Worm (Caenorhabditis elegans) whole organism, late embryonic: ENCODE results near the gene pat-4.

Experiments used
- C38D4.7 ChIP-seq: fragments of 200-800 bp; sonication (Bioruptor generic); optimal IDR thresholded peaks from 2 replicates; lab custom pipeline; 2018; ENCODE audit warnings: mild to moderate bottlenecking, missing genetic modification characterization, moderate library complexity, missing compliant biosample characterization
- ceh-30 ChIP-seq: fragments of 150-350 bp; optimal IDR thresholded peaks from 2 replicates; lab custom pipeline; 2014; ENCODE audit warnings: missing biosample characterization, missing genetic modification characterization
- gmeb-2 ChIP-seq: sonication (generic microtip); optimal IDR thresholded peaks from 2 replicates; lab custom pipeline; 2016; ENCODE audit warnings: missing genetic modification characterization, inconsistent platforms, missing compliant biosample characterization
- pag-3 ChIP-seq: sonication (generic microtip); optimal IDR thresholded peaks from 2 replicates; lab custom pipeline; 2016; ENCODE audit warnings: missing compliant biosample characterization, missing genetic modification characterization, borderline replicate concordance
- pha-2 ChIP-seq: sonication (generic microtip); optimal IDR thresholded peaks from 2 replicates; lab custom pipeline; 2017; ENCODE audit warnings: mild to moderate bottlenecking, missing genetic modification characterization, missing compliant biosample characterization

DNA sequence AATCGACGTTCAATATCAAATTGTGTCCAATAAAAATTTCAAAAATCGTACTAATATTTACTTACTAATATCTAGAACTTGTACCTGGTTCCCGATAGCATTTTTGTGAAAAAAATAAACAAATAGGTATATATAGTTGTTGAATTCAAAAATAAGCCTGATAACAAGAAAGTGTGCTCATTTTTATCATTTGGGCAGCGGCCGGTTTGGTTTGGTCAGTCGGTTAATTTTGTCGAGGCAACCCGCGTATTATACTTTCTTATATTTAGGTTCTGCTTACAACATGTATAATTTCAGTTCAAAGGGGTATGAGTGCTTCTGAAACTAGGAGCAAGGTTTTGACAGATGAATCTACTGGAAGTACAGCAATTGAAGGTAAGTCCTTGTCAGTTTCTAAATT lies 36.0 kb upstream of the pat-4 start, which contains the start of the genes nhr-280 and C29F9.2:
- TF ChIP-seq pag-3, result no peak
- no peak for TF ChIP-seq pha-2
- no peak for TF ChIP-seq C38D4.7 (GFP tag; lab: Kevin White, UChicago)
- TF ChIP-seq gmeb-2 (tag; lab: Kevin White, UChicago), result no peak
- TF ChIP-seq ceh-30 (tag; lab: Kevin White, UChicago), result no peak
